Fruit fly (Drosophila melanogaster) whole organism, embryonic: ENCODE results near the gene CG14625.
A peak's percentile ranks its signal among the peaks of the same experiment; 100 is the strongest.

Experiments
- Bdp1 ChIP-seq: fragments of 200-800 bp; sonication (Bioruptor generic); optimal IDR thresholded peaks from 3 replicates; lab custom pipeline; 2016; ENCODE audit warnings: missing biosample characterization, missing genetic modification characterization
- C15 ChIP-seq: fragments of 200-800 bp; sonication (Bioruptor generic); IDR thresholded peaks from 3 replicates; pipeline ENCODE4 v1.3.6; 2022; ENCODE audit warnings: missing biosample characterization, missing genetic modification characterization
- CG1024 ChIP-seq: fragments of 200-800 bp; sonication (Bioruptor generic); IDR thresholded peaks from 2 replicates; pipeline ENCODE4 v1.3.6; 2022; ENCODE audit warnings: missing biosample characterization, missing genetic modification characterization
- CG12236 ChIP-seq: fragments of 200-800 bp; sonication (Bioruptor generic); optimal IDR thresholded peaks from 2 replicates; lab custom pipeline; 2016; ENCODE audit warnings: missing biosample characterization, missing genetic modification characterization
- CG1233 ChIP-seq: fragments of 200-800 bp; sonication (Bioruptor generic); optimal IDR thresholded peaks from 4 replicates; lab custom pipeline; 2018; ENCODE audit warnings: missing biosample characterization, mild to moderate bottlenecking, missing genetic modification characterization
- CG12659 ChIP-seq: fragments of 200-800 bp; sonication (Bioruptor generic); optimal IDR thresholded peaks from 3 replicates; lab custom pipeline; 2017; ENCODE audit warnings: mild to moderate bottlenecking, missing biosample characterization, missing genetic modification reagents, missing genetic modification characterization
- CG13775 ChIP-seq: fragments of 200-800 bp; sonication (Bioruptor generic); optimal IDR thresholded peaks from 3 replicates; lab custom pipeline; 2017; ENCODE audit warnings: missing biosample characterization, mild to moderate bottlenecking, missing genetic modification characterization
- CG14860 ChIP-seq: fragments of 200-800 bp; sonication (Bioruptor generic); IDR thresholded peaks from 3 replicates; pipeline ENCODE4 v1.3.6; 2022; ENCODE audit warnings: missing biosample characterization, missing genetic modification characterization; ENCODE audit not compliant: partially characterized antibody
- CG15269 ChIP-seq: fragments of 200-800 bp; sonication (Bioruptor generic); optimal IDR thresholded peaks from 2 replicates; lab custom pipeline; 2018; ENCODE audit warnings: missing biosample characterization, mild to moderate bottlenecking, missing genetic modification characterization, moderate library complexity
- CG16863 ChIP-seq: fragments of 200-800 bp; sonication (Bioruptor generic); optimal IDR thresholded peaks from 3 replicates; lab custom pipeline; 2016; ENCODE audit warnings: missing biosample characterization, missing genetic modification characterization
- CG17186 ChIP-seq: fragments of 200-800 bp; sonication (Bioruptor generic); optimal IDR thresholded peaks from 3 replicates; lab custom pipeline; 2017; ENCODE audit warnings: missing biosample characterization, missing genetic modification reagents, missing genetic modification characterization
- CG17385 ChIP-seq: fragments of 200-800 bp; sonication (Bioruptor generic); optimal IDR thresholded peaks from 3 replicates; lab custom pipeline; 2018; ENCODE audit warnings: missing biosample characterization, mild to moderate bottlenecking, missing genetic modification characterization
- CG2712 ChIP-seq: fragments of 200-800 bp; optimal IDR thresholded peaks from 3 replicates; lab custom pipeline; 2019; ENCODE audit warnings: missing biosample characterization, mild to moderate bottlenecking, missing genetic modification characterization, moderate library complexity
- CG31441 ChIP-seq: fragments of 200-800 bp; sonication (Bioruptor generic); IDR thresholded peaks from 2 replicates; pipeline ENCODE4 v1.3.6; 2022; ENCODE audit warnings: missing biosample characterization, missing genetic modification characterization
- CG3847 ChIP-seq: fragments of 200-800 bp; sonication (Bioruptor generic); IDR thresholded peaks from 2 replicates; pipeline ENCODE4 v1.3.6; 2022; ENCODE audit warnings: missing biosample characterization, missing genetic modification characterization
- CG4617 ChIP-seq: fragments of 200-800 bp; sonication (Bioruptor generic); optimal IDR thresholded peaks from 3 replicates; lab custom pipeline; 2016; ENCODE audit warnings: missing biosample characterization, missing genetic modification characterization, borderline replicate concordance
- CG6654 ChIP-seq: fragments of 200-800 bp; sonication (Bioruptor generic); optimal IDR thresholded peaks from 2 replicates; lab custom pipeline; 2017; ENCODE audit warnings: missing biosample characterization, mild to moderate bottlenecking, missing genetic modification characterization
- CG7271 ChIP-seq: fragments of 200-800 bp; sonication (Bioruptor generic); optimal IDR thresholded peaks from 2 replicates; lab custom pipeline; 2018; ENCODE audit warnings: missing biosample characterization, mild to moderate bottlenecking, missing genetic modification characterization, moderate library complexity
- CG7839 ChIP-seq: fragments of 200-800 bp; sonication (Bioruptor generic); optimal IDR thresholded peaks from 3 replicates; lab custom pipeline; 2018; ENCODE audit warnings: missing biosample characterization, mild to moderate bottlenecking, missing genetic modification characterization, moderate library complexity
- CG9437 ChIP-seq: fragments of 200-800 bp; sonication (Bioruptor generic); optimal IDR thresholded peaks from 2 replicates; lab custom pipeline; 2018; ENCODE audit warnings: missing biosample characterization, mild to moderate bottlenecking, missing genetic modification characterization
- CTCF ChIP-seq: fragments of 200-800 bp; sonication (Bioruptor generic); optimal IDR thresholded peaks from 2 replicates; lab custom pipeline; 2017; ENCODE audit warnings: missing biosample characterization, mild to moderate bottlenecking, missing genetic modification characterization, moderate library complexity
- Dbx ChIP-seq: fragments of 200-800 bp; sonication (Bioruptor generic); IDR thresholded peaks from 3 replicates; pipeline ENCODE4 v1.3.6; 2022; ENCODE audit warnings: missing biosample characterization, missing genetic modification characterization
- Dip3 ChIP-seq: fragments of 200-800 bp; sonication (Bioruptor generic); optimal IDR thresholded peaks from 3 replicates; lab custom pipeline; 2016; ENCODE audit warnings: missing biosample characterization, missing genetic modification characterization
- Doc3 ChIP-seq: fragments of 200-800 bp; sonication (Bioruptor generic); IDR thresholded peaks from 3 replicates; pipeline ENCODE4 v1.3.6; 2022; ENCODE audit warnings: missing biosample characterization, missing genetic modification characterization; ENCODE audit not compliant: partially characterized antibody
- E2f1 ChIP-seq: fragments of 200-800 bp; sonication (Bioruptor generic); IDR thresholded peaks from 2 replicates; pipeline ENCODE4 v1.3.6; 2022; ENCODE audit warnings: missing biosample characterization, missing genetic modification characterization
- Ets65A ChIP-seq: fragments of 200-800 bp; sonication (Bioruptor generic); peaks from one replicate; lab custom pipeline; 2016; ENCODE audit warnings: missing biosample characterization, missing genetic modification characterization
- Hr78 ChIP-seq, 2 experiments: fragments of 200-800 bp in 1 of 2; fragments of >200 bp in 1 of 2; sonication (Bioruptor generic) in 1 of 2; optimal IDR thresholded peaks; 2 replicates each; lab custom pipeline; 2017 to 2019; ENCODE audit warnings: missing biosample characterization in 2 of 2, missing genetic modification characterization in 2 of 2, mild to moderate bottlenecking in 1 of 2, moderate library complexity in 1 of 2
- Jarid2 ChIP-seq: fragments of 200-800 bp; sonication (Bioruptor generic); optimal IDR thresholded peaks from 3 replicates; lab custom pipeline; 2017; ENCODE audit warnings: mild to moderate bottlenecking, missing biosample characterization, missing genetic modification reagents, missing genetic modification characterization
- MESR4 ChIP-seq: fragments of 200-800 bp; sonication (Bioruptor generic); optimal IDR thresholded peaks from 2 replicates; lab custom pipeline; 2018; ENCODE audit warnings: missing biosample characterization, mild to moderate bottlenecking, missing genetic modification characterization, moderate library complexity
- Med ChIP-seq: fragments of 200-800 bp; sonication (Bioruptor generic); peaks from one replicate; lab custom pipeline; 2016; ENCODE audit warnings: missing biosample characterization, missing genetic modification characterization, mild to moderate bottlenecking, inconsistent platforms, moderate library complexity
- Meics ChIP-seq: fragments of 200-800 bp; sonication (Bioruptor generic); optimal IDR thresholded peaks from 2 replicates; lab custom pipeline; 2017; ENCODE audit warnings: missing biosample characterization, mild to moderate bottlenecking, missing genetic modification characterization
- Opbp ChIP-seq: fragments of 200-800 bp; sonication (Bioruptor generic); IDR thresholded peaks from 3 replicates; pipeline ENCODE4 v1.3.6; 2022; ENCODE audit warnings: missing biosample characterization, missing genetic modification characterization; ENCODE audit not compliant: partially characterized antibody
- Side ChIP-seq: fragments of 200-800 bp; sonication (Bioruptor generic); optimal IDR thresholded peaks from 2 replicates; lab custom pipeline; 2016; ENCODE audit warnings: missing biosample characterization, missing genetic modification characterization
- btn ChIP-seq: fragments of 200-800 bp; sonication (Bioruptor generic); optimal IDR thresholded peaks from 2 replicates; lab custom pipeline; 2016; ENCODE audit warnings: missing biosample characterization, missing genetic modification characterization
- chif ChIP-seq, 2 experiments: fragments of 200-800 bp; sonication (Bioruptor generic); optimal IDR thresholded peaks; 3 replicates each; lab custom pipeline; 2016; ENCODE audit warnings: missing biosample characterization in 2 of 2, missing genetic modification characterization in 2 of 2
- croc ChIP-seq: fragments of 200-800 bp; sonication (Bioruptor generic); conservative IDR thresholded peaks from 3 replicates; pipeline ENCODE4 v1.3.6; 2022; ENCODE audit warnings: missing biosample characterization, missing genetic modification characterization
- dati ChIP-seq: fragments of 200-800 bp; sonication (Bioruptor generic); IDR thresholded peaks from 2 replicates; pipeline ENCODE4 v1.3.6; 2022; ENCODE audit warnings: missing biosample characterization, missing genetic modification characterization
- dmrt99B ChIP-seq: fragments of 200-800 bp; sonication (Bioruptor generic); optimal IDR thresholded peaks from 2 replicates; lab custom pipeline; 2018; ENCODE audit warnings: missing biosample characterization, mild to moderate bottlenecking, missing genetic modification characterization, moderate library complexity
- ems ChIP-seq: fragments of 200-800 bp; sonication (Bioruptor generic); optimal IDR thresholded peaks from 3 replicates; lab custom pipeline; 2016; ENCODE audit warnings: missing biosample characterization, missing genetic modification characterization
- en ChIP-seq: fragments of 200-800 bp; sonication (Bioruptor generic); optimal IDR thresholded peaks from 2 replicates; lab custom pipeline; 2016; ENCODE audit warnings: missing biosample characterization, missing genetic modification characterization
- eyg ChIP-seq: fragments of 200-800 bp; sonication (Bioruptor generic); optimal IDR thresholded peaks from 3 replicates; lab custom pipeline; 2016; ENCODE audit warnings: missing biosample characterization, missing genetic modification characterization
- fd96Cb ChIP-seq: fragments of 200-800 bp; sonication (Bioruptor generic); optimal IDR thresholded peaks from 2 replicates; lab custom pipeline; 2018; ENCODE audit warnings: missing biosample characterization, mild to moderate bottlenecking, missing genetic modification characterization, moderate library complexity
- hth ChIP-seq: fragments of >200 bp; optimal IDR thresholded peaks from 2 replicates; lab custom pipeline; 2017; ENCODE audit warnings: inconsistent platforms
- inv ChIP-seq: fragments of 200-800 bp; sonication (Bioruptor generic); IDR thresholded peaks from 2 replicates; pipeline ENCODE4 v1.3.6; 2022; ENCODE audit warnings: missing biosample characterization, missing genetic modification characterization; ENCODE audit not compliant: partially characterized antibody
- jigr1 ChIP-seq: fragments of 200-800 bp; sonication (Bioruptor generic); IDR thresholded peaks from 3 replicates; pipeline ENCODE4 v1.3.6; 2022; ENCODE audit warnings: missing biosample characterization, missing genetic modification characterization
- pnt ChIP-seq: fragments of 200-800 bp; sonication (Bioruptor generic); optimal IDR thresholded peaks from 3 replicates; lab custom pipeline; 2016; ENCODE audit warnings: missing biosample characterization, missing genetic modification characterization
- pum ChIP-seq: fragments of 200-800 bp; sonication (Bioruptor generic); optimal IDR thresholded peaks from 2 replicates; lab custom pipeline; 2016; ENCODE audit warnings: missing biosample characterization, missing genetic modification characterization
- run ChIP-seq: fragments of 200-800 bp; sonication (Bioruptor generic); optimal IDR thresholded peaks from 3 replicates; lab custom pipeline; 2018; ENCODE audit warnings: missing biosample characterization, mild to moderate bottlenecking, missing genetic modification characterization
- scrt ChIP-seq: fragments of 200-800 bp; sonication (Bioruptor generic); optimal IDR thresholded peaks from 2 replicates; lab custom pipeline; 2018; ENCODE audit warnings: missing biosample characterization, mild to moderate bottlenecking, missing genetic modification characterization, moderate library complexity
- sim ChIP-seq: fragments of 200-800 bp; sonication (Bioruptor generic); IDR thresholded peaks from 2 replicates; pipeline ENCODE4 v1.3.6; 2022; ENCODE audit warnings: missing biosample characterization, missing genetic modification characterization
- sna ChIP-seq: fragments of 200-800 bp; sonication (Bioruptor generic); IDR thresholded peaks from 2 replicates; pipeline ENCODE4 v1.3.6; 2022; ENCODE audit warnings: missing biosample characterization, missing genetic modification characterization; ENCODE audit not compliant: partially characterized antibody
- z ChIP-seq: fragments of 200-800 bp; sonication (Bioruptor generic); IDR thresholded peaks from 3 replicates; pipeline ENCODE4 v1.3.6; 2022; ENCODE audit warnings: missing biosample characterization, missing genetic modification characterization

Gene CG14625

dm6 chrX:1239832-1240231 lies 40.5 kb downstream of the CG14625 start, which contains the start of gene CG11403 (continued):
- TF ChIP-seq pum (GFP tag; lab: Kevin White, UChicago) = no peak
- no peak for TF ChIP-seq chif (GFP tag; optimal IDR thresholded peaks at IDR 0.05; lab: Kevin White, UChicago)
- TF ChIP-seq CG1024 (GFP tag; lab: Robert Waterston, UW) = no peak
- TF ChIP-seq CG15269 (tag; lab: Kevin White, UChicago) = no peak
- peak; percentile 85 for TF ChIP-seq sna
- TF ChIP-seq Dip3 (GFP tag; lab: Kevin White, UChicago) = peak; percentile 36
- TF ChIP-seq CG17186 (GFP tag; lab: Kevin White, UChicago) = peak; percentile 59
- no peak for TF ChIP-seq CG31441
- TF ChIP-seq jigr1 = no peak
- peak; percentile 20 for TF ChIP-seq CG2712 (tag; lab: Kevin White, UChicago)
- TF ChIP-seq Meics (GFP tag; lab: Kevin White, UChicago) = no peak
- TF ChIP-seq eyg = no peak
- no peak for TF ChIP-seq z
- no peak for TF ChIP-seq dmrt99B (tag; lab: Kevin White, UChicago)
- TF ChIP-seq Ets65A (GFP tag; lab: Kevin White, UChicago) = peak; percentile 49
- no peak for TF ChIP-seq Bdp1
- TF ChIP-seq CG12659 (GFP tag; lab: Kevin White, UChicago) = peak; percentile 32
- TF ChIP-seq Hr78 (GFP tag; optimal IDR thresholded peaks at IDR 0.05; lab: Kevin White, UChicago) = no peak
- peak; percentile 81 for TF ChIP-seq inv
- TF ChIP-seq CG13775 (GFP tag; lab: Kevin White, UChicago) = no peak
- TF ChIP-seq en (GFP tag; lab: Kevin White, UChicago) = no peak
- peak; percentile 85 for TF ChIP-seq Med (GFP tag; lab: Kevin White, UChicago)
- no peak for TF ChIP-seq Jarid2 (GFP tag; lab: Kevin White, UChicago)
- TF ChIP-seq scrt (GFP tag; lab: Kevin White, UChicago) = peak; percentile 85
- TF ChIP-seq run (tag; lab: Kevin White, UChicago) = no peak
- TF ChIP-seq E2f1 = no peak
- peak; percentile 15 for TF ChIP-seq CG4617
- no peak for TF ChIP-seq CG6654 (GFP tag; lab: Kevin White, UChicago)
- no peak for TF ChIP-seq hth (lab: Kevin White, UChicago)
- no peak for TF ChIP-seq CG12236
- no peak for TF ChIP-seq CG7271
- no peak for TF ChIP-seq pnt (GFP tag; lab: Kevin White, UChicago)
- no peak for TF ChIP-seq CG7839 (tag; lab: Kevin White, UChicago)
- TF ChIP-seq ems = no peak
- no peak for TF ChIP-seq croc
- no peak for TF ChIP-seq MESR4
- peak; percentile 75 for TF ChIP-seq CG14860
- no peak for TF ChIP-seq dati (GFP tag; lab: Robert Waterston, UW)
- TF ChIP-seq btn (GFP tag; lab: Kevin White, UChicago) = no peak
- no peak for TF ChIP-seq Dbx (GFP tag; lab: Robert Waterston, UW)
- peak; percentile 73; the same call in 1 of the 3 replicates for TF ChIP-seq Opbp (GFP tag; lab: Robert Waterston, UW)
- TF ChIP-seq CG17385 = peak; percentile 95
- TF ChIP-seq CG1233 = no peak
- TF ChIP-seq CG9437 (GFP tag; lab: Kevin White, UChicago) = no peak
- TF ChIP-seq C15 = no peak
- TF ChIP-seq CTCF (GFP tag; lab: Kevin White, UChicago) = peak; percentile 62
- no peak for TF ChIP-seq sim
- no peak for TF ChIP-seq fd96Cb (tag; lab: Kevin White, UChicago)
- no peak for TF ChIP-seq CG16863 (GFP tag; lab: Kevin White, UChicago)
- TF ChIP-seq Side (GFP tag; lab: Kevin White, UChicago) = no peak
- TF ChIP-seq CG3847 (GFP tag; lab: Robert Waterston, UW) = no peak; the same call in 1 of the 2 replicates
- TF ChIP-seq Doc3 (GFP tag; lab: Robert Waterston, UW) = peak; percentile 82
